Fruit fly (Drosophila melanogaster) whole organism, pupa: ENCODE measurements around the gene CG5805.

Experiments
- CG10348 ChIP-seq: fragments of 200-800 bp; sonication (Bioruptor generic); IDR thresholded peaks from 2 replicates; pipeline ENCODE4 v1.3.6; 2022; ENCODE audit warnings: missing biosample characterization, missing genetic modification characterization
- CG12605 ChIP-seq: fragments of 200-800 bp; sonication (Bioruptor generic); IDR thresholded peaks from 2 replicates; pipeline ENCODE4 v1.3.6; 2022; ENCODE audit warnings: missing biosample characterization, missing genetic modification characterization
- CG13204 ChIP-seq: fragments of 200-800 bp; sonication (Bioruptor generic); optimal IDR thresholded peaks from 2 replicates; lab custom pipeline; 2018; ENCODE audit warnings: missing biosample characterization, mild to moderate bottlenecking, missing genetic modification characterization, moderate library complexity
- CG14655 ChIP-seq: fragments of 200-800 bp; sonication (Bioruptor generic); optimal IDR thresholded peaks from 3 replicates; lab custom pipeline; 2017; ENCODE audit warnings: mild to moderate bottlenecking, missing biosample characterization, missing genetic modification reagents, missing genetic modification characterization
- CG15710 ChIP-seq: fragments of 200-800 bp; sonication (Bioruptor generic); optimal IDR thresholded peaks from 2 replicates; lab custom pipeline; 2018; ENCODE audit warnings: missing biosample characterization, mild to moderate bottlenecking, missing genetic modification characterization, moderate library complexity
- CG17806 ChIP-seq: fragments of 200-800 bp; sonication (Bioruptor generic); optimal IDR thresholded peaks from 2 replicates; lab custom pipeline; 2018; ENCODE audit warnings: missing biosample characterization, mild to moderate bottlenecking, missing genetic modification characterization, moderate library complexity
- CG32121 ChIP-seq: fragments of 200-800 bp; sonication (Bioruptor generic); IDR thresholded peaks from 2 replicates; pipeline ENCODE4 v1.3.6; 2022; ENCODE audit warnings: missing biosample characterization, missing genetic modification characterization
- CG34367 ChIP-seq: fragments of 200-800 bp; sonication (Bioruptor generic); optimal IDR thresholded peaks from 2 replicates; lab custom pipeline; 2018; ENCODE audit warnings: missing biosample characterization, mild to moderate bottlenecking, missing genetic modification characterization
- CG4496 ChIP-seq: fragments of 200-800 bp; sonication (Bioruptor generic); IDR thresholded peaks from 3 replicates; pipeline ENCODE4 v1.3.6; 2022; ENCODE audit warnings: missing biosample characterization, missing genetic modification characterization
- CG8159 ChIP-seq: fragments of 200-800 bp; sonication (Bioruptor generic); optimal IDR thresholded peaks from 3 replicates; lab custom pipeline; 2018; ENCODE audit warnings: missing biosample characterization, mild to moderate bottlenecking, missing genetic modification characterization, moderate library complexity
- CG8301 ChIP-seq: fragments of 200-800 bp; sonication (Bioruptor generic); optimal IDR thresholded peaks from 2 replicates; lab custom pipeline; 2018; ENCODE audit warnings: missing biosample characterization, mild to moderate bottlenecking, missing genetic modification characterization
- CG9948 ChIP-seq: fragments of 200-800 bp; sonication (Bioruptor generic); optimal IDR thresholded peaks from 2 replicates; lab custom pipeline; 2018; ENCODE audit warnings: missing biosample characterization, mild to moderate bottlenecking, missing genetic modification characterization, moderate library complexity
- D1 ChIP-seq: fragments of 200-800 bp; sonication (Bioruptor generic); optimal IDR thresholded peaks from 2 replicates; lab custom pipeline; 2018; ENCODE audit warnings: missing biosample characterization, mild to moderate bottlenecking, missing genetic modification characterization, moderate library complexity
- EcR ChIP-seq: fragments of 200-800 bp; sonication (Bioruptor generic); optimal IDR thresholded peaks from 3 replicates; lab custom pipeline; 2019; ENCODE audit warnings: missing biosample characterization, missing genetic modification characterization, mild to moderate bottlenecking, moderate library complexity, missing genetic modification reagents
- Ets98B ChIP-seq: fragments of 200-800 bp; sonication (Bioruptor generic); IDR thresholded peaks from 2 replicates; pipeline ENCODE4 v1.3.6; 2022; ENCODE audit warnings: missing biosample characterization, missing genetic modification characterization
- Pif1A ChIP-seq: fragments of 200-800 bp; sonication (Bioruptor generic); optimal IDR thresholded peaks from 3 replicates; lab custom pipeline; 2016; ENCODE audit warnings: missing biosample characterization, missing genetic modification characterization
- Pif1B ChIP-seq: fragments of 200-800 bp; sonication (Bioruptor generic); optimal IDR thresholded peaks from 3 replicates; lab custom pipeline; 2016; ENCODE audit warnings: missing biosample characterization, missing genetic modification characterization
- Snoo ChIP-seq: fragments of 200-800 bp; sonication (Bioruptor generic); optimal IDR thresholded peaks from 3 replicates; lab custom pipeline; 2017; ENCODE audit warnings: missing biosample characterization, mild to moderate bottlenecking, missing genetic modification characterization, inconsistent platforms
- fd96Ca ChIP-seq: fragments of 200-800 bp; sonication (Bioruptor generic); IDR thresholded peaks from 3 replicates; pipeline ENCODE4 v1.3.6; 2022; ENCODE audit warnings: missing biosample characterization, missing genetic modification characterization
- gl ChIP-seq: fragments of 200-800 bp; sonication (Bioruptor generic); optimal IDR thresholded peaks from 2 replicates; lab custom pipeline; 2018; ENCODE audit warnings: missing biosample characterization, mild to moderate bottlenecking, missing genetic modification characterization
- rn ChIP-seq: fragments of 200-800 bp; sonication (Bioruptor generic); IDR thresholded peaks from 2 replicates; pipeline ENCODE4 v1.3.6; 2022; ENCODE audit warnings: missing biosample characterization, missing genetic modification characterization

The CG5805 gene

DNA sequence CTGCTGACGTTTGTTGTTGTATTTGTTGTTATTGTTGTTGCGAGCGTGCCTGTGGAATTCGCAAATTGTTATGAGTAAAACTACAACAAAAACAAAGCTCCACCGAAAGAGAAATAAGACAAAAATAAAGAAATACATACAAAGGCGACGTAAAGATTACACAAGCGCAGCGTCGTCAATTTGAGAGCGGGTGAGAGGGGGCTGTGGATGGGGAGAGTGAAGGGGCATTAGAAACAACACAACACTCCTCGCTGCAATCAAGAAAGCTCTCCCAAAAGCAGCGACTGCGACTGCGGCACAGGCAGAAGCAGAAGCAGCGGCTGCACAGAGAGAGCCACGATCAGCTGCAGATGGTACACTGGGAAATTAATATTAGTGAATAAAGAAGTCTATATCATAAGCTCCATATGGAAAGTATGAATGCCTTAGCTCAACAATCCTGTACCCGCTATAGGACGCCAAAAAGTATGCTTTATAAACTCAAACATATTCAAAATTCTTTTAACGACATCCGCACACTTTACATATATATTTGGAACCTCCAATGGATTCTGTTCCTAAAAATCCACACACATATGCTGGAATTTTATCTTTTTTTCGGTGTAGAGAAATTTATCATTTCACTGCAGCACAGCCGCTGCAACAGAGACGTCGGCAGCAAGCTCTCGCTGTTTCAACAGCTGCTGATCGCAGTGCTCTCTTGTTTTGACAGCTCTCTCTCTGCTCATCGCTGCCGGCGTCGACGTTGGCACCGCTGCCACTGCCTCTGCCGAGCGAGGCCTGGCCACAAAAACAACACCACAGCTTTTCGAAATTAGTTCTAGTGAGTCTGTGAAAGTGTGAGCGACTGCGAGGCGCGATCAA, 18.5 kb downstream of the CG5805 start, which contains the start of gene CG13631:
CG13631 (plus strand) TSS at position 814 of the 864 bp plus-strand sequence.
- TF ChIP-seq CG13204 (no peak), D1 (tag; lab: Kevin White, UChicago) (peak; percentile 63), CG10348 (GFP tag; lab: Robert Waterston, UW) (peak; percentile 94), Ets98B (GFP tag; lab: Robert Waterston, UW) (peak; percentile 95), Pif1B (peak; percentile 96), CG8159 (tag; lab: Kevin White, UChicago) (peak; percentile 91), CG4496 (GFP tag; lab: Robert Waterston, UW) (peak; percentile 96), CG9948 (tag; lab: Kevin White, UChicago) (peak; percentile 92), CG17806 (tag; lab: Kevin White, UChicago) (peak; percentile 88), EcR (GFP tag; lab: Kevin White, UChicago) (no peak), CG34367 (tag; lab: Kevin White, UChicago) (peak; percentile 78), CG32121 (GFP tag; lab: Robert Waterston, UW) (peak; percentile 97), fd96Ca (GFP tag; lab: Robert Waterston, UW) (peak; percentile 98), CG12605 (peak; percentile 86), rn (GFP tag; lab: Robert Waterston, UW) (peak; percentile 93), Snoo (tag; lab: Kevin White, UChicago) (peak; percentile 95), CG15710 (tag; lab: Kevin White, UChicago) (peak; percentile 86), gl (tag; lab: Kevin White, UChicago) (peak; percentile 67), CG14655 (GFP tag; lab: Kevin White, UChicago) (peak; percentile 97), Pif1A (GFP tag; lab: Kevin White, UChicago) (peak; percentile 96), CG8301 (peak; percentile 97)

DNA sequence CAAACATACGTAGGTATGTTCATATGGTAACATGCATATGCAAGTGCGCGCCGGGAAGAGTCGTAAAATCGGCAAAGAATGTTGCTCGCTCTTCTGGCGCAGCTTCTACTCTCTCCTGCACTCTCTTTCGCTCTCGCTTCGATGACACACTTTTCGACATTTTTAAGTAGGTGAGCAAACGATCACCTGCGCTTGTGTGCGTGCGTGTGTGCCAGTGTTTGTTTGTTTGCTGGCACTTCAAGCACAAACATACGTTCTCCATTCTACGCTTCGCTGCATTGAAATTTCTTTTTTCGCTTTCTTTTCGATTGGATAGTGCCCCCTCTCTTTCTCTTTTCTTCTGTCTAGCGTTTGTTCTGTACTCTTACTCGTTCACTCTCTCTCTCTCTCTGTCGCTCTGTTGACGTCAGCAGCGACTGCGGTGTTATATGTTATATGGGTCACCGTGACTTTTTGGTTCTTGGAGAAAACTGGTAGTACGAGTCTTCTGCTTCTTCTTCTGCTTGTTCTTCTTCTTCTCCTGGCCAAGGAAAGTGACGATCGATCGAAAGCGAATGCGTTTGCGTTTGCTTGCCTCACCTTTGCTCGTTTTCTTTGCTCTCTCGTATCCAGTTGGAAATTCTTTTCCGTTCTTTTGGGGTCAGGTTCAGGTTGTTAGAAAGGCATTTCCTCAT, 19.4 kb downstream of the CG5805 start:
- TF ChIP-seq CG14655 (GFP tag; lab: Kevin White, UChicago) (peak; percentile 62), gl (tag; lab: Kevin White, UChicago) (no peak), CG8301 (peak; percentile 48), CG12605 (no peak), Pif1B (no peak), CG15710 (tag; lab: Kevin White, UChicago) (no peak), CG34367 (tag; lab: Kevin White, UChicago) (no peak), CG4496 (GFP tag; lab: Robert Waterston, UW) (peak; percentile 42; the same call in 1 of the 3 replicates), fd96Ca (GFP tag; lab: Robert Waterston, UW) (0 out of 3 replicates have a peak, but pooled peaks have one; percentile 27), CG32121 (GFP tag; lab: Robert Waterston, UW) (0 out of 2 replicates have a peak, but pooled peaks have one; percentile 3), Snoo (tag; lab: Kevin White, UChicago) (peak; percentile 67), CG9948 (tag; lab: Kevin White, UChicago) (no peak), rn (GFP tag; lab: Robert Waterston, UW) (no peak), CG13204 (no peak)
- TF ChIP-seq, all 21 proteins: peak for 6

dm6 chr3R:24766684-24767083, 20.5 kb downstream of the CG5805 start:
- TF ChIP-seq CG4496 (GFP tag; lab: Robert Waterston, UW) (0 out of 3 replicates have a peak, but pooled peaks have one; percentile 38), CG32121 (GFP tag; lab: Robert Waterston, UW) (0 out of 2 replicates have a peak, but pooled peaks have one; percentile 15), Ets98B (GFP tag; lab: Robert Waterston, UW) (peak; percentile 20; the same call in 1 of the 2 replicates), Pif1B (no peak), fd96Ca (GFP tag; lab: Robert Waterston, UW) (peak; percentile 11; the same call in 1 of the 3 replicates)

dm6 chr3R:24764971-24765370, 22.2 kb downstream of the CG5805 start, which contains the start of gene AstA:
Gene AstA (minus strand): TSS chr3R:24765071.
- TF ChIP-seq CG8301 (no peak), Pif1A (GFP tag; lab: Kevin White, UChicago) (no peak), Snoo (tag; lab: Kevin White, UChicago) (no peak), rn (GFP tag; lab: Robert Waterston, UW) (no peak), CG14655 (GFP tag; lab: Kevin White, UChicago) (no peak), Pif1B (no peak), CG13204 (no peak), CG4496 (GFP tag; lab: Robert Waterston, UW) (no peak), D1 (tag; lab: Kevin White, UChicago) (no peak), CG17806 (tag; lab: Kevin White, UChicago) (no peak), EcR (GFP tag; lab: Kevin White, UChicago) (no peak), CG8159 (tag; lab: Kevin White, UChicago) (no peak), CG12605 (no peak), CG9948 (tag; lab: Kevin White, UChicago) (no peak), fd96Ca (GFP tag; lab: Robert Waterston, UW) (no peak), CG32121 (GFP tag; lab: Robert Waterston, UW) (no peak), CG10348 (GFP tag; lab: Robert Waterston, UW) (no peak)

dm6 chr3R:24753561-24754027, 33.6 kb downstream of the CG5805 start, which contains the start of gene asp:
Gene asp (plus strand): TSS chr3R:24753849.
- TF ChIP-seq CG17806 (tag; lab: Kevin White, UChicago): no peak
- TF ChIP-seq CG9948 (tag; lab: Kevin White, UChicago): no peak
- no peak for TF ChIP-seq CG32121 (GFP tag; lab: Robert Waterston, UW)
- no peak for TF ChIP-seq CG4496 (GFP tag; lab: Robert Waterston, UW)
